Fruit fly (Drosophila melanogaster) whole organism, adult: ENCODE measurements around the gene mib1.

Source experiments
- CG11617 ChIP-seq: fragments of 200-800 bp; sonication (Bioruptor generic); optimal IDR thresholded peaks from 2 replicates; lab custom pipeline; 2017; ENCODE audit warnings: mild to moderate bottlenecking, missing biosample characterization, missing genetic modification reagents, missing genetic modification characterization
- CG14711 ChIP-seq: fragments of 200-800 bp; sonication (Bioruptor generic); optimal IDR thresholded peaks from 2 replicates; lab custom pipeline; 2018; ENCODE audit warnings: missing biosample characterization, mild to moderate bottlenecking, missing genetic modification characterization, moderate library complexity
- CG1620 ChIP-seq: fragments of 200-800 bp; sonication (Bioruptor generic); optimal IDR thresholded peaks from 2 replicates; lab custom pipeline; 2016; ENCODE audit warnings: missing biosample characterization, missing genetic modification characterization
- CG33017 ChIP-seq: fragments of 200-800 bp; sonication (Bioruptor generic); optimal IDR thresholded peaks from 2 replicates; lab custom pipeline; 2018; ENCODE audit warnings: missing biosample characterization, mild to moderate bottlenecking, missing genetic modification characterization, moderate library complexity
- CG5204 ChIP-seq: fragments of 200-800 bp; sonication (Bioruptor generic); optimal IDR thresholded peaks from 2 replicates; lab custom pipeline; 2016; ENCODE audit warnings: missing biosample characterization, missing genetic modification characterization
- Clk ChIP-seq: fragments of 200-800 bp; sonication (Bioruptor generic); optimal IDR thresholded peaks from 2 replicates; lab custom pipeline; 2017; ENCODE audit warnings: missing biosample characterization, missing genetic modification characterization
- Crg-1 ChIP-seq: fragments of 200-800 bp; sonication (Bioruptor generic); optimal IDR thresholded peaks from 2 replicates; lab custom pipeline; 2016; ENCODE audit warnings: missing biosample characterization, missing genetic modification characterization
- cnc ChIP-seq, 2 experiments: fragments of >200 bp; optimal IDR thresholded peaks; 2 replicates each; lab custom pipeline; 2017
- kay ChIP-seq: fragments of 200-800 bp; sonication (Bioruptor generic); peaks from one replicate; lab custom pipeline; 2016; ENCODE audit warnings: missing biosample characterization, missing genetic modification characterization, borderline replicate concordance
- ovo ChIP-seq: fragments of 200-800 bp; sonication (Bioruptor generic); optimal IDR thresholded peaks from 2 replicates; lab custom pipeline; 2016; ENCODE audit warnings: missing biosample characterization, missing genetic modification characterization
- toe ChIP-seq: fragments of 200-800 bp; sonication (Bioruptor generic); optimal IDR thresholded peaks from 2 replicates; lab custom pipeline; 2016; ENCODE audit warnings: missing biosample characterization, missing genetic modification characterization

- no peak for TF ChIP-seq kay (GFP tag; lab: Kevin White, UChicago)
- no peak for TF ChIP-seq toe (GFP tag; lab: Kevin White, UChicago)
- TF ChIP-seq Clk (GFP tag; lab: Kevin White, UChicago), result no peak
- TF ChIP-seq Crg-1 (GFP tag; lab: Kevin White, UChicago), result no peak
- no peak for TF ChIP-seq CG33017
- TF ChIP-seq CG14711 (tag; lab: Kevin White, UChicago), result no peak
- TF ChIP-seq CG1620 (GFP tag; lab: Kevin White, UChicago), result no peak
- no peak for TF ChIP-seq cnc (optimal IDR thresholded peaks at IDR 0.05; lab: Kevin White, UChicago)
- TF ChIP-seq CG5204 (GFP tag; lab: Kevin White, UChicago), result no peak
- no peak for TF ChIP-seq CG11617 (GFP tag; lab: Kevin White, UChicago)
- TF ChIP-seq ovo (GFP tag; lab: Kevin White, UChicago), result no peak
Measured at dm6 chr3L:16053026-16053556, 41.5 kb upstream of the mib1 start.
